Fruit fly (Drosophila melanogaster): Measurements from ENCODE around the gene CG14259.
A peak's percentile ranks its signal among the peaks of the same experiment; 100 is the strongest.

CG14259 gene

dm6 chr3R:27137914-27138323 lies 43.6 kb downstream of the CG14259 start (continued):
- TF ChIP-seq luna (GFP tag; optimal IDR thresholded peaks at IDR 0.05) (no peak), aop (GFP tag; IDR thresholded peaks at IDR 0.05) (no peak), sob (GFP tag; IDR thresholded peaks at IDR 0.05) (no peak), CG6689 (GFP tag; IDR thresholded peaks at IDR 0.05) (0 out of 2 replicates have a peak, but pooled peaks have one; percentile 24), Gug (GFP tag; IDR thresholded peaks at IDR 0.05) (no peak), btn (GFP tag; optimal IDR thresholded peaks at IDR 0.05) (peak; percentile 9), usp (GFP tag; optimal IDR thresholded peaks at IDR 0.05) (no peak), Dfd (GFP tag; optimal IDR thresholded peaks at IDR 0.05) (no peak), CG17328 (GFP tag; IDR thresholded peaks at IDR 0.05) (no peak), CG10274 (GFP tag; optimal IDR thresholded peaks at IDR 0.05) (no peak), ato (GFP tag; IDR thresholded peaks at IDR 0.05; ENCODE audit: partially characterized antibody) (no peak), rib (GFP tag; IDR thresholded peaks at IDR 0.05) (no peak), sna (GFP tag; IDR thresholded peaks at IDR 0.05; ENCODE audit: partially characterized antibody) (no peak), kay (GFP tag; optimal IDR thresholded peaks at IDR 0.05) (no peak), cas (GFP tag; IDR thresholded peaks at IDR 0.05) (no peak), CG8765 (GFP tag; IDR thresholded peaks at IDR 0.05) (no peak), Rfx (GFP tag; IDR thresholded peaks at IDR 0.05) (no peak), CG18011 (GFP tag; optimal IDR thresholded peaks at IDR 0.05) (no peak), Oaz (GFP tag; IDR thresholded peaks at IDR 0.05) (no peak), fru (optimal IDR thresholded peaks at IDR 0.05) (no peak), Awh (GFP tag; IDR thresholded peaks at IDR 0.05) (peak; percentile 11; the same call in 1 of the 2 replicates), CG1603 (tag; optimal IDR thresholded peaks at IDR 0.05) (peak; percentile 68), CG8290 (GFP tag; optimal IDR thresholded peaks at IDR 0.05) (peak; percentile 26), CG8290 (tag; optimal IDR thresholded peaks at IDR 0.05) (peak; percentile 25 to 38), ttk (GFP tag; IDR thresholded peaks at IDR 0.05) (peak; percentile 21; the same call in 1 of the 2 replicates), Dbx (GFP tag; IDR thresholded peaks at IDR 0.05) (no peak), Nf-YA (GFP tag; IDR thresholded peaks at IDR 0.05) (no peak), CG13424 (tag; optimal IDR thresholded peaks at IDR 0.05) (peak; percentile 24), dmrt11E (tag; optimal IDR thresholded peaks at IDR 0.05) (no peak), CG3065 (GFP tag; optimal IDR thresholded peaks at IDR 0.05) (no peak), CG15479 (GFP tag; optimal IDR thresholded peaks at IDR 0.05) (no peak), tap (tag; optimal IDR thresholded peaks at IDR 0.05) (no peak), Dll (GFP tag; IDR thresholded peaks at IDR 0.05; ENCODE audit: partially characterized antibody) (no peak), CG7556 (GFP tag; optimal IDR thresholded peaks at IDR 0.05) (peak; percentile 41), CG4360 (GFP tag; IDR thresholded peaks at IDR 0.05) (peak; percentile 91), so (GFP tag; IDR thresholded peaks at IDR 0.05) (no peak), scrt (GFP tag; optimal IDR thresholded peaks at IDR 0.05) (no peak), otp (GFP tag; IDR thresholded peaks at IDR 0.05) (0 out of 3 replicates have a peak, but pooled peaks have one; percentile 50), insv (GFP tag; optimal IDR thresholded peaks at IDR 0.05) (no peak), zfh2 (GFP tag; optimal IDR thresholded peaks at IDR 0.05) (no peak), yki (optimal IDR thresholded peaks at IDR 0.05) (no peak), jing (GFP tag; optimal IDR thresholded peaks at IDR 0.05) (no peak), Nf-YC (tag; optimal IDR thresholded peaks at IDR 0.05) (no peak), lbe (GFP tag; optimal IDR thresholded peaks at IDR 0.05) (no peak), CG43689 (GFP tag; IDR thresholded peaks at IDR 0.05) (no peak), CG11695 (GFP tag; IDR thresholded peaks at IDR 0.05) (no peak), CoRest (tag; optimal IDR thresholded peaks at IDR 0.05) (peak; percentile 22), Bgb (GFP tag; IDR thresholded peaks at IDR 0.05; ENCODE audit: partially characterized antibody) (no peak), CG4404 (GFP tag; IDR thresholded peaks at IDR 0.05) (no peak), croc (GFP tag; conservative IDR thresholded peaks at IDR 0.05) (no peak), CG1024 (GFP tag; IDR thresholded peaks at IDR 0.05) (no peak), Eip74EF (GFP tag; optimal IDR thresholded peaks at IDR 0.05) (peak in 1 of 2 experiments; percentile 52), Hr78 (GFP tag; optimal IDR thresholded peaks at IDR 0.05) (peak in 1 of 2 experiments; percentile 68)
